Worm (Caenorhabditis elegans) whole organism, mixed stage, embryonic: ENCODE measurements around the gene btb-14.

Experiments used
- M03D4.4 ChIP-seq: sonication (generic microtip); optimal IDR thresholded peaks from 2 replicates; lab custom pipeline; 2017; ENCODE audit warnings: mild to moderate bottlenecking, missing genetic modification characterization, missing compliant biosample characterization
- bed-3 ChIP-seq: fragments of 200-800 bp; sonication (Bioruptor generic); optimal IDR thresholded peaks from 3 replicates; lab custom pipeline; 2018; ENCODE audit warnings: mild to moderate bottlenecking, missing genetic modification characterization, moderate library complexity, missing compliant biosample characterization
- blmp-1 ChIP-seq: fragments of 150-350 bp; optimal IDR thresholded peaks from 2 replicates; lab custom pipeline; 2014; ENCODE audit warnings: missing biosample characterization, missing genetic modification characterization
- ceh-39 ChIP-seq: fragments of 150-350 bp; optimal IDR thresholded peaks from 2 replicates; lab custom pipeline; 2014; ENCODE audit warnings: missing biosample characterization, missing genetic modification characterization
- ceh-83 ChIP-seq: fragments of 200-800 bp; sonication (Bioruptor generic); optimal IDR thresholded peaks from 2 replicates; lab custom pipeline; 2018; ENCODE audit warnings: mild to moderate bottlenecking, missing genetic modification characterization, missing compliant biosample characterization
- drap-1 ChIP-seq: fragments of 200-800 bp; sonication (Bioruptor generic); optimal IDR thresholded peaks from 3 replicates; lab custom pipeline; 2018; ENCODE audit warnings: mild to moderate bottlenecking, missing genetic modification characterization, missing compliant biosample characterization
- elt-1 ChIP-seq: sonication (generic microtip); optimal IDR thresholded peaks from 2 replicates; lab custom pipeline; 2017; ENCODE audit warnings: missing genetic modification characterization, mild to moderate bottlenecking, missing compliant biosample characterization, antibody characterized with exemption, moderate library complexity, borderline replicate concordance; ENCODE audit not compliant: insufficient read depth
- elt-3 ChIP-seq: fragments of 150-350 bp; optimal IDR thresholded peaks from 2 replicates; lab custom pipeline; 2014; ENCODE audit warnings: missing biosample characterization, missing genetic modification characterization
- ham-2 ChIP-seq: fragments of 200-800 bp; sonication (Bioruptor generic); optimal IDR thresholded peaks from 2 replicates; lab custom pipeline; 2018; ENCODE audit warnings: mild to moderate bottlenecking, missing genetic modification characterization, missing compliant biosample characterization
- hlh-1 ChIP-seq: fragments of 150-350 bp; optimal IDR thresholded peaks from 2 replicates; lab custom pipeline; 2014; ENCODE audit warnings: missing biosample characterization, missing genetic modification reagents, missing genetic modification characterization
- lin-13 ChIP-seq: fragments of 150-350 bp; optimal IDR thresholded peaks from 2 replicates; lab custom pipeline; 2014; ENCODE audit warnings: missing biosample characterization, missing genetic modification characterization
- lin-32 ChIP-seq: fragments of 200-800 bp; sonication (Bioruptor generic); optimal IDR thresholded peaks from 2 replicates; lab custom pipeline; 2018; ENCODE audit warnings: mild to moderate bottlenecking, missing genetic modification characterization, missing compliant biosample characterization
- lsy-2 ChIP-seq: fragments of 150-350 bp; optimal IDR thresholded peaks from 2 replicates; lab custom pipeline; 2014; ENCODE audit warnings: missing biosample characterization, missing genetic modification characterization
- mab-5 ChIP-seq: fragments of 150-350 bp; optimal IDR thresholded peaks from 2 replicates; lab custom pipeline; 2014; ENCODE audit warnings: missing biosample characterization, missing genetic modification characterization
- mep-1 ChIP-seq: fragments of 150-350 bp; optimal IDR thresholded peaks from 2 replicates; lab custom pipeline; 2017; ENCODE audit warnings: missing biosample characterization, missing genetic modification reagents, missing genetic modification characterization, inconsistent platforms
- nhr-12 ChIP-seq: fragments of 150-350 bp; optimal IDR thresholded peaks from 2 replicates; lab custom pipeline; 2014; ENCODE audit warnings: missing biosample characterization, missing genetic modification characterization
- nhr-2 ChIP-seq: fragments of 150-350 bp; optimal IDR thresholded peaks from 2 replicates; lab custom pipeline; 2014; ENCODE audit warnings: missing biosample characterization, missing genetic modification characterization
- nhr-237 ChIP-seq: fragments of 150-350 bp; optimal IDR thresholded peaks from 2 replicates; lab custom pipeline; 2014; ENCODE audit warnings: missing biosample characterization, missing genetic modification characterization
- nhr-28 ChIP-seq: fragments of 150-350 bp; optimal IDR thresholded peaks from 2 replicates; lab custom pipeline; 2014; ENCODE audit warnings: missing biosample characterization, missing genetic modification characterization
- nhr-76 ChIP-seq: sonication (generic microtip); optimal IDR thresholded peaks from 2 replicates; lab custom pipeline; 2017; ENCODE audit warnings: missing biosample characterization, missing genetic modification characterization
- pha-4 ChIP-seq: fragments of 150-350 bp; optimal IDR thresholded peaks from 2 replicates; lab custom pipeline; 2018; ENCODE audit warnings: missing biosample characterization, missing genetic modification reagents, missing genetic modification characterization
- sem-2 ChIP-seq: fragments of 200-800 bp; sonication (Bioruptor generic); optimal IDR thresholded peaks from 2 replicates; lab custom pipeline; 2018; ENCODE audit warnings: mild to moderate bottlenecking, missing genetic modification characterization, missing compliant biosample characterization
- snpc-4 ChIP-seq: fragments of 150-350 bp; optimal IDR thresholded peaks from 2 replicates; lab custom pipeline; 2014; ENCODE audit warnings: missing biosample characterization, missing genetic modification characterization
- sptf-1 ChIP-seq: sonication (generic microtip); optimal IDR thresholded peaks from 2 replicates; lab custom pipeline; 2017; ENCODE audit warnings: mild to moderate bottlenecking, missing genetic modification characterization, moderate library complexity, missing compliant biosample characterization
- tbx-8 ChIP-seq: fragments of 200-800 bp; sonication (Bioruptor generic); optimal IDR thresholded peaks from 2 replicates; lab custom pipeline; 2018; ENCODE audit warnings: mild to moderate bottlenecking, missing genetic modification characterization, moderate library complexity, missing compliant biosample characterization
- unc-39 ChIP-seq: fragments of 150-350 bp; optimal IDR thresholded peaks from 2 replicates; lab custom pipeline; 2014; ENCODE audit warnings: missing biosample characterization, missing genetic modification characterization
- unc-62 ChIP-seq: fragments of 150-350 bp; optimal IDR thresholded peaks from 2 replicates; lab custom pipeline; 2014; ENCODE audit warnings: missing biosample characterization, missing genetic modification reagents, missing genetic modification characterization
- zip-8 ChIP-seq: fragments of 150-350 bp; optimal IDR thresholded peaks from 2 replicates; lab custom pipeline; 2014; ENCODE audit warnings: missing biosample characterization, missing genetic modification characterization
- ztf-11 ChIP-seq: fragments of 150-350 bp; optimal IDR thresholded peaks from 2 replicates; lab custom pipeline; 2014; ENCODE audit warnings: missing biosample characterization, missing genetic modification characterization

The btb-14 gene

ce11 chrII:12341566-12342223 lies 41.6 kb upstream of the btb-14 start:
- no peak for TF ChIP-seq bed-3 (GFP tag; lab: Kevin White, UChicago)
- no peak for TF ChIP-seq nhr-12 (tag; lab: Kevin White, UChicago)
- TF ChIP-seq nhr-28 (tag; lab: Kevin White, UChicago) = no peak
- TF ChIP-seq lin-13 (tag; lab: Kevin White, UChicago) = no peak
- TF ChIP-seq ztf-11 (tag; lab: Kevin White, UChicago) = no peak
- no peak for TF ChIP-seq nhr-237 (tag; lab: Kevin White, UChicago)
- no peak for TF ChIP-seq elt-3
- no peak for TF ChIP-seq zip-8 (tag; lab: Kevin White, UChicago)
- TF ChIP-seq lsy-2 (tag; lab: Kevin White, UChicago) = no peak
- no peak for TF ChIP-seq hlh-1
- TF ChIP-seq pha-4 (tag; lab: Kevin White, UChicago) = no peak
- no peak for TF ChIP-seq nhr-76 (tag; lab: Kevin White, UChicago)
- TF ChIP-seq mab-5 = no peak
- TF ChIP-seq unc-62 (GFP tag; lab: Kevin White, UChicago) = no peak
- TF ChIP-seq blmp-1 (tag; lab: Kevin White, UChicago) = no peak
- no peak for TF ChIP-seq snpc-4 (tag; lab: Kevin White, UChicago)
- TF ChIP-seq elt-1 (tag; lab: Kevin White, UChicago) = no peak
- no peak for TF ChIP-seq sptf-1

ce11 chrII:12342928-12343327 lies 40.3 kb upstream of the btb-14 start:
- TF ChIP-seq elt-1 (tag; lab: Kevin White, UChicago) (no peak), nhr-237 (tag; lab: Kevin White, UChicago) (no peak), unc-39 (tag; lab: Kevin White, UChicago) (no peak), nhr-28 (tag; lab: Kevin White, UChicago) (no peak), ceh-39 (tag; lab: Kevin White, UChicago) (no peak), bed-3 (GFP tag; lab: Kevin White, UChicago) (no peak), ham-2 (GFP tag; lab: Kevin White, UChicago) (no peak), mab-5 (no peak)
- TF ChIP-seq, all 35 proteins: peak for 0

- TF ChIP-seq unc-39 (tag; lab: Kevin White, UChicago) = no peak
- TF ChIP-seq ham-2 (GFP tag; lab: Kevin White, UChicago) = peak; percentile 30
These were observed 39.6 kb upstream of the btb-14 start for ce11 chrII:12343710-12344109.

- no peak for TF ChIP-seq mep-1 (tag; lab: Kevin White, UChicago)
- no peak for TF ChIP-seq lin-13 (tag; lab: Kevin White, UChicago)
- no peak for TF ChIP-seq unc-62 (GFP tag; lab: Kevin White, UChicago)
- no peak for TF ChIP-seq sem-2 (GFP tag; lab: Kevin White, UChicago)
- TF ChIP-seq hlh-1 = no peak
- TF ChIP-seq sptf-1 = no peak
- no peak for TF ChIP-seq ceh-39 (tag; lab: Kevin White, UChicago)
- no peak for TF ChIP-seq snpc-4 (tag; lab: Kevin White, UChicago)
- TF ChIP-seq elt-3 = no peak
- no peak for TF ChIP-seq M03D4.4 (tag; lab: Kevin White, UChicago)
- TF ChIP-seq ceh-83 (GFP tag; lab: Kevin White, UChicago) = no peak
- no peak for TF ChIP-seq nhr-237 (tag; lab: Kevin White, UChicago)
- no peak for TF ChIP-seq lsy-2 (tag; lab: Kevin White, UChicago)
- TF ChIP-seq elt-1 (tag; lab: Kevin White, UChicago) = no peak
- no peak for TF ChIP-seq bed-3 (GFP tag; lab: Kevin White, UChicago)
- TF ChIP-seq nhr-2 (tag; lab: Kevin White, UChicago) = no peak
These were observed 38.5 kb upstream of the btb-14 start, which contains the start of gene C44C11.6 for ce11 chrII:12344787-12345186. Gene C44C11.6, plus strand, starts transcription at chrII:12344809.

- TF ChIP-seq bed-3 (GFP tag; lab: Kevin White, UChicago) (no peak), lsy-2 (tag; lab: Kevin White, UChicago) (no peak), tbx-8 (GFP tag; lab: Kevin White, UChicago) (no peak), hlh-1 (no peak), drap-1 (GFP tag; lab: Kevin White, UChicago) (no peak), mab-5 (no peak), snpc-4 (tag; lab: Kevin White, UChicago) (no peak), lin-32 (no peak), nhr-28 (tag; lab: Kevin White, UChicago) (no peak), blmp-1 (tag; lab: Kevin White, UChicago) (no peak), mep-1 (tag; lab: Kevin White, UChicago) (no peak), ceh-83 (GFP tag; lab: Kevin White, UChicago) (no peak), pha-4 (tag; lab: Kevin White, UChicago) (no peak)
These were observed 36.8 kb upstream of the btb-14 start for ce11 chrII:12346289-12346989.
